Worm (Caenorhabditis elegans) whole organism, L2 larva: Measurements from ENCODE around the gene F49E11.2.

Experiments
- R02D3.7 ChIP-seq: fragments of 150-350 bp; optimal IDR thresholded peaks from 2 replicates; lab custom pipeline; 2014; ENCODE audit warnings: missing biosample characterization, missing genetic modification characterization
- ama-1 ChIP-seq: fragments of 150-350 bp; optimal IDR thresholded peaks from 2 replicates; lab custom pipeline; 2018; ENCODE audit warnings: inconsistent platforms
- blmp-1 ChIP-seq: sonication (generic microtip); optimal IDR thresholded peaks from 2 replicates; lab custom pipeline; 2017; ENCODE audit warnings: missing genetic modification characterization, mild to moderate bottlenecking, missing compliant biosample characterization, antibody characterized with exemption, moderate library complexity; ENCODE audit not compliant: insufficient read depth
- ceh-16 ChIP-seq: fragments of 150-350 bp; optimal IDR thresholded peaks from 2 replicates; lab custom pipeline; 2014; ENCODE audit warnings: missing biosample characterization, missing genetic modification characterization
- ceh-82 ChIP-seq: fragments of 150-350 bp; optimal IDR thresholded peaks from 2 replicates; lab custom pipeline; 2014; ENCODE audit warnings: missing biosample characterization, missing genetic modification characterization
- crh-2 ChIP-seq: sonication (generic microtip); optimal IDR thresholded peaks from 2 replicates; lab custom pipeline; 2017; ENCODE audit warnings: missing biosample characterization, missing genetic modification characterization
- egl-27 ChIP-seq: sonication (generic microtip); optimal IDR thresholded peaks from 3 replicates; lab custom pipeline; 2017; ENCODE audit warnings: missing biosample characterization, missing genetic modification reagents, missing genetic modification characterization
- elt-1 ChIP-seq: fragments of 150-350 bp; optimal IDR thresholded peaks from 2 replicates; lab custom pipeline; 2014; ENCODE audit warnings: missing biosample characterization, missing genetic modification characterization
- fos-1 ChIP-seq: fragments of 150-350 bp; optimal IDR thresholded peaks from 2 replicates; lab custom pipeline; 2014; ENCODE audit warnings: missing biosample characterization, missing genetic modification characterization
- lin-11 ChIP-seq: fragments of 150-350 bp; sonication (generic microtip); optimal IDR thresholded peaks from 2 replicates; lab custom pipeline; 2014; ENCODE audit warnings: missing biosample characterization, missing genetic modification characterization, inconsistent platforms, mixed read lengths
- lin-13 ChIP-seq: fragments of 150-350 bp; optimal IDR thresholded peaks from 2 replicates; lab custom pipeline; 2014; ENCODE audit warnings: missing biosample characterization, missing genetic modification reagents, missing genetic modification characterization
- mab-5 ChIP-seq: fragments of 150-350 bp; optimal IDR thresholded peaks from 2 replicates; lab custom pipeline; 2014; ENCODE audit warnings: missing biosample characterization, missing genetic modification characterization
- mbf-1 ChIP-seq: sonication (generic microtip); optimal IDR thresholded peaks from 2 replicates; lab custom pipeline; 2017; ENCODE audit warnings: missing biosample characterization, missing genetic modification characterization
- mdl-1 ChIP-seq, 2 experiments: fragments of 150-350 bp in 1 of 2; sonication (generic microtip) in 1 of 2; optimal IDR thresholded peaks; 2 replicates each; lab custom pipeline; 2017; ENCODE audit warnings: missing biosample characterization in 2 of 2, missing genetic modification characterization in 2 of 2
- nhr-10 ChIP-seq: sonication (generic microtip); optimal IDR thresholded peaks from 2 replicates; lab custom pipeline; 2017; ENCODE audit warnings: missing biosample characterization, missing genetic modification characterization
- nhr-12 ChIP-seq: fragments of 150-350 bp; optimal IDR thresholded peaks from 2 replicates; lab custom pipeline; 2014; ENCODE audit warnings: missing biosample characterization, missing genetic modification characterization
- nhr-129 ChIP-seq: fragments of 150-350 bp; optimal IDR thresholded peaks from 2 replicates; lab custom pipeline; 2014; ENCODE audit warnings: missing biosample characterization, missing genetic modification characterization
- nhr-21 ChIP-seq: fragments of 150-350 bp; optimal IDR thresholded peaks from 2 replicates; lab custom pipeline; 2014; ENCODE audit warnings: missing biosample characterization, missing genetic modification characterization
- nhr-237 ChIP-seq: fragments of 150-350 bp; optimal IDR thresholded peaks from 2 replicates; lab custom pipeline; 2014; ENCODE audit warnings: missing biosample characterization, missing genetic modification characterization
- nhr-25 ChIP-seq: fragments of 150-350 bp; sonication (generic microtip); optimal IDR thresholded peaks from 3 replicates; lab custom pipeline; 2014; ENCODE audit warnings: missing biosample characterization, missing genetic modification characterization
- peb-1 ChIP-seq: fragments of 150-350 bp; optimal IDR thresholded peaks from 2 replicates; lab custom pipeline; 2014; ENCODE audit warnings: missing biosample characterization, missing genetic modification characterization
- sem-4 ChIP-seq: fragments of 150-350 bp; optimal IDR thresholded peaks from 2 replicates; lab custom pipeline; 2014; ENCODE audit warnings: missing biosample characterization, missing genetic modification reagents, missing genetic modification characterization
- sma-9 ChIP-seq, 2 experiments: fragments of 150-350 bp in 1 of 2; sonication (generic microtip) in 1 of 2; optimal IDR thresholded peaks; 2 replicates each; lab custom pipeline; 2014 to 2016; ENCODE audit warnings: missing genetic modification characterization in 2 of 2, mild to moderate bottlenecking in 1 of 2, missing biosample characterization in 1 of 2, missing compliant biosample characterization in 1 of 2, missing genetic modification reagents in 1 of 2, moderate library complexity in 1 of 2
- snpc-4 ChIP-seq: fragments of 150-350 bp; optimal IDR thresholded peaks from 2 replicates; lab custom pipeline; 2014; ENCODE audit warnings: missing biosample characterization, missing genetic modification characterization
- unc-39 ChIP-seq: fragments of 150-350 bp; optimal IDR thresholded peaks from 2 replicates; lab custom pipeline; 2014; ENCODE audit warnings: missing biosample characterization, missing genetic modification characterization
- unc-55 ChIP-seq: fragments of 150-350 bp; sonication (generic microtip); optimal IDR thresholded peaks from 3 replicates; lab custom pipeline; 2014; ENCODE audit warnings: missing biosample characterization, missing genetic modification reagents, missing genetic modification characterization
- unc-62 ChIP-seq: fragments of 150-350 bp; optimal IDR thresholded peaks from 2 replicates; lab custom pipeline; 2014; ENCODE audit warnings: missing biosample characterization, missing genetic modification reagents, missing genetic modification characterization
- zag-1 ChIP-seq: fragments of 150-350 bp; optimal IDR thresholded peaks from 2 replicates; lab custom pipeline; 2014; ENCODE audit warnings: missing biosample characterization, missing genetic modification characterization
- ztf-1 ChIP-seq: fragments of 200-800 bp; sonication (Bioruptor generic); conservative IDR thresholded peaks from 2 replicates; pipeline ENCODE4 v1.3.6; 2022; ENCODE audit warnings: missing genetic modification characterization, missing compliant biosample characterization
- ztf-11 ChIP-seq: sonication (generic microtip); optimal IDR thresholded peaks from 2 replicates; lab custom pipeline; 2017; ENCODE audit warnings: missing biosample characterization, missing genetic modification characterization

The F49E11.2 gene

ce11 chrIV:13013711-13014341, 25.0 kb downstream of the F49E11.2 start:
- no peak for TF ChIP-seq ceh-82
- TF ChIP-seq elt-1 (tag; lab: Kevin White, UChicago): peak; percentile 63
- peak; percentile 14 for TF ChIP-seq ceh-16 (tag; lab: Kevin White, UChicago)

- peak; percentile 12 for TF ChIP-seq crh-2 (tag; lab: Kevin White, UChicago)
- peak; percentile 95 for TF ChIP-seq blmp-1 (tag; lab: Kevin White, UChicago)
- peak; percentile 42 for TF ChIP-seq sma-9 (GFP tag; optimal IDR thresholded peaks at IDR 0.05; lab: Kevin White, UChicago)
- TF ChIP-seq sma-9 (tag; optimal IDR thresholded peaks at IDR 0.05; lab: Kevin White, UChicago): no peak
- peak; percentile 74 for TF ChIP-seq ceh-16 (tag; lab: Kevin White, UChicago)
- peak; percentile 76 for TF ChIP-seq nhr-129 (tag; lab: Kevin White, UChicago)
- TF ChIP-seq mab-5 (tag; lab: Kevin White, UChicago): no peak
- TF ChIP-seq lin-11 (tag; lab: Kevin White, UChicago): no peak
- TF ChIP-seq nhr-25 (tag; lab: Kevin White, UChicago): peak; percentile 67
- no peak for TF ChIP-seq unc-55
- peak; percentile 0 for TF ChIP-seq fos-1 (tag; lab: Kevin White, UChicago)
- no peak for TF ChIP-seq mdl-1 (tag; optimal IDR thresholded peaks at IDR 0.05; lab: Kevin White, UChicago)
- TF ChIP-seq zag-1 (tag; lab: Kevin White, UChicago): no peak
- TF ChIP-seq sem-4 (tag; lab: Kevin White, UChicago): peak; percentile 74
These were observed 25.6 kb downstream of the F49E11.2 start for ce11 chrIV:13013231-13013630.

- TF ChIP-seq nhr-12 (tag; lab: Kevin White, UChicago) (no peak), ceh-16 (tag; lab: Kevin White, UChicago) (no peak), blmp-1 (tag; lab: Kevin White, UChicago) (no peak), nhr-21 (tag; lab: Kevin White, UChicago) (no peak), ztf-1 (GFP tag; lab: Robert Waterston, UW) (no peak), mdl-1 (tag; optimal IDR thresholded peaks at IDR 0.05; lab: Kevin White, UChicago) (no peak), egl-27 (tag; lab: Kevin White, UChicago) (no peak), ceh-82 (no peak), lin-11 (tag; lab: Kevin White, UChicago) (no peak), R02D3.7 (no peak), mbf-1 (no peak), unc-62 (no peak), sma-9 (GFP tag; optimal IDR thresholded peaks at IDR 0.05; lab: Kevin White, UChicago) (no peak), sma-9 (tag; optimal IDR thresholded peaks at IDR 0.05; lab: Kevin White, UChicago) (no peak), nhr-10 (tag; lab: Kevin White, UChicago) (no peak)
These were observed 29.3 kb downstream of the F49E11.2 start for ce11 chrIV:13009507-13009906.

- TF ChIP-seq ceh-82 (no peak), ztf-1 (GFP tag; lab: Robert Waterston, UW) (no peak), nhr-237 (no peak), zag-1 (tag; lab: Kevin White, UChicago) (no peak), fos-1 (tag; lab: Kevin White, UChicago) (peak; percentile 6), unc-62 (no peak), snpc-4 (no peak), ama-1 (no peak), crh-2 (tag; lab: Kevin White, UChicago) (peak; percentile 3), lin-13 (GFP tag; lab: Kevin White, UChicago) (no peak), sem-4 (tag; lab: Kevin White, UChicago) (no peak), sma-9 (GFP tag; optimal IDR thresholded peaks at IDR 0.05; lab: Kevin White, UChicago) (peak; percentile 57), sma-9 (tag; optimal IDR thresholded peaks at IDR 0.05; lab: Kevin White, UChicago) (no peak), ztf-11 (no peak), nhr-129 (tag; lab: Kevin White, UChicago) (no peak), unc-39 (tag; lab: Kevin White, UChicago) (no peak), peb-1 (tag; lab: Kevin White, UChicago) (no peak), elt-1 (tag; lab: Kevin White, UChicago) (no peak)
- TF ChIP-seq, all 48 proteins: peak for 3
These were observed 30.2 kb downstream of the F49E11.2 start, which contains the start of gene mbk-2 for ce11 chrIV:13008405-13009208. mbk-2 (plus strand) TSS chrIV:13009158.
